Worm (Caenorhabditis elegans) whole organism, early embryonic: ENCODE results near the gene K07E3.2.

ENCODE experiments used
- B0310.2 ChIP-seq: sonication (generic microtip); optimal IDR thresholded peaks from 2 replicates; lab custom pipeline; 2016; ENCODE audit warnings: mild to moderate bottlenecking, missing genetic modification characterization, missing compliant biosample characterization
- F13C5.2 ChIP-seq: sonication (generic microtip); optimal IDR thresholded peaks from 2 replicates; lab custom pipeline; 2017; ENCODE audit warnings: mild to moderate bottlenecking, missing genetic modification characterization, inconsistent platforms, missing compliant biosample characterization
- aly-1 ChIP-seq: sonication (generic microtip); optimal IDR thresholded peaks from 2 replicates; lab custom pipeline; 2016; ENCODE audit warnings: missing genetic modification characterization, missing compliant biosample characterization
- ama-1 ChIP-seq: fragments of 150-350 bp; optimal IDR thresholded peaks from 2 replicates; lab custom pipeline; 2014
- ceh-36 ChIP-seq: sonication (generic microtip); optimal IDR thresholded peaks from 2 replicates; lab custom pipeline; 2016; ENCODE audit warnings: missing genetic modification characterization, inconsistent platforms, missing compliant biosample characterization
- ets-7 ChIP-seq: sonication (generic microtip); optimal IDR thresholded peaks from 2 replicates; lab custom pipeline; 2016; ENCODE audit warnings: missing genotype, missing genetic modification characterization, missing compliant biosample characterization
- flt-1 ChIP-seq: fragments of 200-800 bp; sonication (Bioruptor generic); IDR thresholded peaks from 2 replicates; pipeline ENCODE4 v1.3.6; 2022; ENCODE audit warnings: missing genetic modification characterization, missing compliant biosample characterization
- hmbx-1 ChIP-seq: sonication (generic microtip); optimal IDR thresholded peaks from 2 replicates; lab custom pipeline; 2016; ENCODE audit warnings: mild to moderate bottlenecking, missing genetic modification characterization, missing compliant biosample characterization
- hnd-1 ChIP-seq: sonication (generic microtip); optimal IDR thresholded peaks from 2 replicates; lab custom pipeline; 2016; ENCODE audit warnings: missing genetic modification characterization, missing compliant biosample characterization
- sea-1 ChIP-seq: fragments of 200-800 bp; sonication (Bioruptor generic); conservative IDR thresholded peaks from 2 replicates; pipeline ENCODE4 v1.3.6; 2022; ENCODE audit warnings: missing genetic modification characterization, missing compliant biosample characterization
- tbx-37 ChIP-seq: fragments of 200-800 bp; sonication (Bioruptor generic); conservative IDR thresholded peaks from 2 replicates; pipeline ENCODE4 v1.3.6; 2022; ENCODE audit warnings: missing genetic modification reagents, missing genetic modification characterization, missing compliant biosample characterization
- tra-4 ChIP-seq: sonication (generic microtip); optimal IDR thresholded peaks from 2 replicates; lab custom pipeline; 2017; ENCODE audit warnings: missing genetic modification characterization, missing compliant biosample characterization

- TF ChIP-seq ama-1, result no peak
- no peak for TF ChIP-seq aly-1 (tag; lab: Kevin White, UChicago)
- no peak for TF ChIP-seq hmbx-1 (tag; lab: Kevin White, UChicago)
- no peak for TF ChIP-seq tra-4
- no peak for TF ChIP-seq tbx-37 (GFP tag; lab: Robert Waterston, UW)
- no peak for TF ChIP-seq hnd-1 (tag; lab: Kevin White, UChicago)
- TF ChIP-seq ets-7 (tag; lab: Kevin White, UChicago), result no peak
- TF ChIP-seq sea-1 (GFP tag; lab: Robert Waterston, UW), result no peak
- no peak for TF ChIP-seq B0310.2 (tag; lab: Kevin White, UChicago)
- TF ChIP-seq F13C5.2 (tag; lab: Kevin White, UChicago), result no peak
- no peak for TF ChIP-seq flt-1 (GFP tag; lab: Robert Waterston, UW)
- TF ChIP-seq ceh-36 (tag; lab: Kevin White, UChicago), result no peak
These were observed 46.5 kb downstream of the K07E3.2 start, which contains the start of gene F22F1.2 for ce11 chrX:8150621-8151020.
